Fruit fly (Drosophila melanogaster) whole organism, embryonic: ENCODE data around the gene pyd.

ENCODE experiments used
- ATbp ChIP-seq: fragments of 200-800 bp; sonication (Bioruptor generic); optimal IDR thresholded peaks from 2 replicates; lab custom pipeline; 2017; ENCODE audit warnings: missing biosample characterization, mild to moderate bottlenecking, missing genetic modification characterization, missing genetic modification reagents
- C15 ChIP-seq: fragments of 200-800 bp; sonication (Bioruptor generic); IDR thresholded peaks from 3 replicates; pipeline ENCODE4 v1.3.6; 2022; ENCODE audit warnings: missing biosample characterization, missing genetic modification characterization
- CG10209 ChIP-seq: fragments of 200-800 bp; sonication (Bioruptor generic); optimal IDR thresholded peaks from 3 replicates; lab custom pipeline; 2017; ENCODE audit warnings: missing biosample characterization, mild to moderate bottlenecking, missing genetic modification characterization, missing genetic modification reagents
- CG10274 ChIP-seq: fragments of 200-800 bp; sonication (Bioruptor generic); optimal IDR thresholded peaks from 3 replicates; lab custom pipeline; 2017; ENCODE audit warnings: missing biosample characterization, mild to moderate bottlenecking, missing genetic modification characterization
- CG11093 ChIP-seq: fragments of 200-800 bp; sonication (Bioruptor generic); IDR thresholded peaks from 3 replicates; pipeline ENCODE4 v1.3.6; 2022; ENCODE audit warnings: missing biosample characterization, missing genetic modification characterization
- CG11696 ChIP-seq: fragments of 200-800 bp; sonication (Bioruptor generic); IDR thresholded peaks from 2 replicates; pipeline ENCODE4 v1.3.6; 2022; ENCODE audit warnings: missing biosample characterization, missing genetic modification characterization
- CG12659 ChIP-seq: fragments of 200-800 bp; sonication (Bioruptor generic); optimal IDR thresholded peaks from 3 replicates; lab custom pipeline; 2017; ENCODE audit warnings: mild to moderate bottlenecking, missing biosample characterization, missing genetic modification reagents, missing genetic modification characterization
- CG13287 ChIP-seq: fragments of 200-800 bp; sonication (Bioruptor generic); IDR thresholded peaks from 2 replicates; pipeline ENCODE4 v1.3.6; 2022; ENCODE audit warnings: missing biosample characterization, missing genetic modification characterization; ENCODE audit not compliant: partially characterized antibody
- CG15479 ChIP-seq: fragments of 200-800 bp; sonication (Bioruptor generic); optimal IDR thresholded peaks from 3 replicates; lab custom pipeline; 2019; ENCODE audit warnings: missing biosample characterization, mild to moderate bottlenecking, missing genetic modification characterization, moderate library complexity
- CG16813 ChIP-seq: fragments of 200-800 bp; sonication (Bioruptor generic); IDR thresholded peaks from 3 replicates; pipeline ENCODE4 v1.3.6; 2022; ENCODE audit warnings: missing biosample characterization, missing genetic modification characterization; ENCODE audit not compliant: partially characterized antibody
- CG16863 ChIP-seq: fragments of 200-800 bp; sonication (Bioruptor generic); optimal IDR thresholded peaks from 3 replicates; lab custom pipeline; 2016; ENCODE audit warnings: missing biosample characterization, missing genetic modification characterization
- CG17802 ChIP-seq: fragments of 200-800 bp; sonication (Bioruptor generic); optimal IDR thresholded peaks from 2 replicates; lab custom pipeline; 2018; ENCODE audit warnings: missing biosample characterization, mild to moderate bottlenecking, missing genetic modification characterization, moderate library complexity
- CG18476 ChIP-seq: fragments of 200-800 bp; sonication (Bioruptor generic); optimal IDR thresholded peaks from 2 replicates; lab custom pipeline; 2016; ENCODE audit warnings: missing biosample characterization, mild to moderate bottlenecking, missing genetic modification characterization
- CG18619 ChIP-seq: fragments of 200-800 bp; sonication (Bioruptor generic); optimal IDR thresholded peaks from 3 replicates; lab custom pipeline; 2017; ENCODE audit warnings: missing biosample characterization, mild to moderate bottlenecking, missing genetic modification characterization
- CG30403 ChIP-seq: fragments of 200-800 bp; sonication (Bioruptor generic); optimal IDR thresholded peaks from 3 replicates; lab custom pipeline; 2016; ENCODE audit warnings: missing biosample characterization, missing genetic modification characterization
- CG30431 ChIP-seq: fragments of 200-800 bp; sonication (Bioruptor generic); optimal IDR thresholded peaks from 2 replicates; lab custom pipeline; 2017; ENCODE audit warnings: missing biosample characterization, missing genetic modification characterization
- CG3065 ChIP-seq: fragments of 200-800 bp; sonication (Bioruptor generic); optimal IDR thresholded peaks from 2 replicates; lab custom pipeline; 2016; ENCODE audit warnings: missing biosample characterization, missing genetic modification characterization
- CG31224 ChIP-seq: fragments of 200-800 bp; sonication (Bioruptor generic); IDR thresholded peaks from 2 replicates; pipeline ENCODE4 v1.3.6; 2022; ENCODE audit warnings: missing biosample characterization, missing genetic modification characterization
- CG32532 ChIP-seq: fragments of 200-800 bp; sonication (Bioruptor generic); IDR thresholded peaks from 2 replicates; pipeline ENCODE4 v1.3.6; 2022; ENCODE audit warnings: missing biosample characterization, missing genetic modification characterization
- CG3726 ChIP-seq: fragments of 200-800 bp; sonication (Bioruptor generic); IDR thresholded peaks from 3 replicates; pipeline ENCODE4, ENCODE4 v1.3.6; 2022; ENCODE audit warnings: missing biosample characterization, missing genetic modification characterization
- CG4424 ChIP-seq: fragments of 200-800 bp; sonication (Bioruptor generic); optimal IDR thresholded peaks from 3 replicates; lab custom pipeline; 2016; ENCODE audit warnings: missing biosample characterization, missing genetic modification characterization
- CG6791 ChIP-seq: fragments of 200-800 bp; sonication (Bioruptor generic); IDR thresholded peaks from 3 replicates; pipeline ENCODE4 v1.3.6; 2022; ENCODE audit warnings: missing biosample characterization, missing genetic modification characterization; ENCODE audit not compliant: partially characterized antibody
- CHES-1-like ChIP-seq: fragments of 200-800 bp; sonication (Bioruptor generic); optimal IDR thresholded peaks from 2 replicates; lab custom pipeline; 2016; ENCODE audit warnings: missing biosample characterization, missing genetic modification characterization
- Dek ChIP-seq: fragments of 200-800 bp; sonication (Bioruptor generic); optimal IDR thresholded peaks from 3 replicates; lab custom pipeline; 2019; ENCODE audit warnings: missing biosample characterization, mild to moderate bottlenecking, missing genetic modification characterization, moderate library complexity
- Dip2 ChIP-seq: fragments of 200-800 bp; sonication (Bioruptor generic); IDR thresholded peaks from 2 replicates; pipeline ENCODE4 v1.3.6; 2022; ENCODE audit warnings: missing biosample characterization, missing genetic modification characterization
- Dip3 ChIP-seq: fragments of 200-800 bp; sonication (Bioruptor generic); optimal IDR thresholded peaks from 3 replicates; lab custom pipeline; 2016; ENCODE audit warnings: missing biosample characterization, missing genetic modification characterization
- Dll ChIP-seq: fragments of 200-800 bp; sonication (Bioruptor generic); IDR thresholded peaks from 4 replicates; pipeline ENCODE4 v1.3.6; 2022; ENCODE audit warnings: missing biosample characterization, missing genetic modification characterization; ENCODE audit not compliant: partially characterized antibody
- HmgD ChIP-seq: fragments of 200-800 bp; sonication (Bioruptor generic); optimal IDR thresholded peaks from 3 replicates; lab custom pipeline; 2016; ENCODE audit warnings: missing biosample characterization, missing genetic modification characterization
- Hmr ChIP-seq: fragments of 200-800 bp; sonication (Bioruptor generic); optimal IDR thresholded peaks from 3 replicates; lab custom pipeline; 2017; ENCODE audit warnings: mild to moderate bottlenecking, missing biosample characterization, missing genetic modification reagents, missing genetic modification characterization
- Lhr ChIP-seq: fragments of 200-800 bp; sonication (Bioruptor generic); optimal IDR thresholded peaks from 3 replicates; lab custom pipeline; 2017; ENCODE audit warnings: mild to moderate bottlenecking, missing biosample characterization, missing genetic modification reagents, missing genetic modification characterization
- MBD-R2 ChIP-seq: fragments of 200-800 bp; sonication (Bioruptor generic); IDR thresholded peaks from 2 replicates; pipeline ENCODE4 v1.3.6; 2022; ENCODE audit warnings: missing biosample characterization, missing genetic modification characterization
- Pdp1 ChIP-seq, 2 experiments: fragments of 200-800 bp; sonication (Bioruptor generic); optimal IDR thresholded peaks; 3 replicates each; lab custom pipeline; 2016; ENCODE audit warnings: missing biosample characterization in 2 of 2, missing genetic modification characterization in 2 of 2, mild to moderate bottlenecking in 1 of 2, moderate library complexity in 1 of 2
- Rfx ChIP-seq: fragments of 200-800 bp; sonication (Bioruptor generic); IDR thresholded peaks from 2 replicates; pipeline ENCODE4 v1.3.6; 2022; ENCODE audit warnings: missing biosample characterization, missing genetic modification characterization
- Sry-δ ChIP-seq: fragments of 200-800 bp; sonication (Bioruptor generic); optimal IDR thresholded peaks from 2 replicates; lab custom pipeline; 2016; ENCODE audit warnings: missing biosample characterization, missing genetic modification characterization
- Ssrp ChIP-seq: fragments of 200-800 bp; sonication (Bioruptor generic); optimal IDR thresholded peaks from 2 replicates; lab custom pipeline; 2018; ENCODE audit warnings: missing biosample characterization, mild to moderate bottlenecking, missing genetic modification characterization, moderate library complexity
- bigmax ChIP-seq: fragments of 200-800 bp; sonication (Bioruptor generic); optimal IDR thresholded peaks from 2 replicates; lab custom pipeline; 2018; ENCODE audit warnings: missing biosample characterization, mild to moderate bottlenecking, missing genetic modification characterization
- bsh ChIP-seq, 2 experiments: fragments of 200-800 bp; sonication (Bioruptor generic); optimal IDR thresholded peaks; 2 replicates each; lab custom pipeline; 2017 to 2018; ENCODE audit warnings: mild to moderate bottlenecking in 2 of 2, missing biosample characterization in 2 of 2, missing genetic modification characterization in 2 of 2, moderate library complexity in 1 of 2
- cad ChIP-seq: fragments of >200 bp; optimal IDR thresholded peaks from 2 replicates; lab custom pipeline; 2017; ENCODE audit warnings: missing biosample characterization, missing genetic modification characterization
- chm ChIP-seq: fragments of 200-800 bp; sonication (Bioruptor generic); IDR thresholded peaks from 2 replicates; pipeline ENCODE4 v1.3.6; 2022; ENCODE audit warnings: missing biosample characterization, missing genetic modification characterization
- emc ChIP-seq: fragments of 200-800 bp; sonication (Bioruptor generic); optimal IDR thresholded peaks from 2 replicates; lab custom pipeline; 2016; ENCODE audit warnings: missing biosample characterization, missing genetic modification characterization
- ham ChIP-seq: fragments of 200-800 bp; sonication (Bioruptor generic); IDR thresholded peaks from 2 replicates; pipeline ENCODE4 v1.3.6; 2022; ENCODE audit warnings: missing biosample characterization, missing genetic modification characterization
- hth ChIP-seq: fragments of >200 bp; optimal IDR thresholded peaks from 2 replicates; lab custom pipeline; 2017; ENCODE audit warnings: inconsistent platforms
- ind ChIP-seq: fragments of 200-800 bp; sonication (Bioruptor generic); optimal IDR thresholded peaks from 3 replicates; lab custom pipeline; 2016; ENCODE audit warnings: missing biosample characterization, missing genetic modification characterization
- lab ChIP-seq: fragments of 200-800 bp; sonication (Bioruptor generic); optimal IDR thresholded peaks from 3 replicates; lab custom pipeline; 2017; ENCODE audit warnings: missing biosample characterization, missing genetic modification characterization, mild to moderate bottlenecking, moderate library complexity, missing genetic modification reagents
- lbe ChIP-seq: fragments of 200-800 bp; sonication (Bioruptor generic); optimal IDR thresholded peaks from 2 replicates; lab custom pipeline; 2016; ENCODE audit warnings: missing biosample characterization, mild to moderate bottlenecking, missing genetic modification characterization
- lmd ChIP-seq: fragments of 200-800 bp; sonication (Bioruptor generic); IDR thresholded peaks from 2 replicates; pipeline ENCODE4 v1.3.6; 2022; ENCODE audit warnings: missing biosample characterization, missing genetic modification characterization
- ranshi ChIP-seq: fragments of 200-800 bp; sonication (Bioruptor generic); IDR thresholded peaks from 2 replicates; pipeline ENCODE4 v1.3.6; 2022; ENCODE audit warnings: missing biosample characterization, missing genetic modification characterization
- tap ChIP-seq: fragments of 200-800 bp; optimal IDR thresholded peaks from 3 replicates; lab custom pipeline; 2019; ENCODE audit warnings: missing biosample characterization, mild to moderate bottlenecking, missing genetic modification characterization, moderate library complexity
- tio ChIP-seq: fragments of 200-800 bp; sonication (Bioruptor generic); optimal IDR thresholded peaks from 2 replicates; lab custom pipeline; 2017; ENCODE audit warnings: missing biosample characterization, missing genetic modification characterization, inconsistent platforms
- vvl ChIP-seq: fragments of 200-800 bp; sonication (Bioruptor generic); IDR thresholded peaks from 2 replicates; pipeline ENCODE4 v1.3.6; 2022; ENCODE audit warnings: missing biosample characterization, missing genetic modification characterization

Gene pyd

dm6 chr3R:8811323-8811936 lies 120.3 kb downstream of the pyd start (continued):
- TF ChIP-seq CG3726 (GFP tag; lab: Robert Waterston, UW) (peak; percentile 97), Hmr (GFP tag; lab: Kevin White, UChicago) (peak; percentile 100), CHES-1-like (GFP tag; lab: Kevin White, UChicago) (peak; percentile 99), bsh (GFP tag; optimal IDR thresholded peaks at IDR 0.05; lab: Kevin White, UChicago) (peak; percentile 96 to 99), ranshi (peak; percentile 99), HmgD (GFP tag; lab: Kevin White, UChicago) (peak; percentile 98), lbe (GFP tag; lab: Kevin White, UChicago) (peak; percentile 98), CG30431 (GFP tag; lab: Kevin White, UChicago) (peak; percentile 97), CG4424 (peak; percentile 99), ind (GFP tag; lab: Kevin White, UChicago) (peak; percentile 99), CG3065 (GFP tag; lab: Kevin White, UChicago) (peak; percentile 95), hth (lab: Kevin White, UChicago) (no peak), Dip3 (GFP tag; lab: Kevin White, UChicago) (peak; percentile 99), tio (GFP tag; lab: Kevin White, UChicago) (peak; percentile 99), emc (GFP tag; lab: Kevin White, UChicago) (peak; percentile 96), lmd (peak; percentile 99), lab (GFP tag; lab: Kevin White, UChicago) (peak; percentile 100), Dip2 (GFP tag; lab: Robert Waterston, UW) (peak; percentile 77; the same call in 1 of the 2 replicates), CG11093 (peak; percentile 98), bigmax (peak; percentile 90), CG18476 (GFP tag; lab: Kevin White, UChicago) (peak; percentile 97), Sry-δ (peak; percentile 78), CG32532 (GFP tag; lab: Robert Waterston, UW) (peak; percentile 100), ATbp (GFP tag; lab: Kevin White, UChicago) (peak; percentile 98), ham (peak; percentile 97), Rfx (GFP tag; lab: Robert Waterston, UW) (peak; percentile 99), CG16813 (GFP tag; lab: Robert Waterston, UW) (no peak), Dll (GFP tag; lab: Robert Waterston, UW) (no peak), Lhr (GFP tag; lab: Kevin White, UChicago) (peak; percentile 92), CG13287 (GFP tag; lab: Robert Waterston, UW) (peak; percentile 35; the same call in 1 of the 2 replicates), Ssrp (tag; lab: Kevin White, UChicago) (peak; percentile 99), chm (GFP tag; lab: Robert Waterston, UW) (peak; percentile 98), Pdp1 (GFP tag; optimal IDR thresholded peaks at IDR 0.05; lab: Kevin White, UChicago) (peak; percentile 98 to 99), Dek (peak; percentile 99), tap (tag; lab: Kevin White, UChicago) (peak; percentile 99), CG31224 (peak; percentile 98), CG17802 (tag; lab: Kevin White, UChicago) (peak; percentile 90), CG30403 (GFP tag; lab: Kevin White, UChicago) (peak; percentile 99), C15 (GFP tag; lab: Robert Waterston, UW) (peak; percentile 98), CG6791 (GFP tag; lab: Robert Waterston, UW) (no peak), vvl (GFP tag; lab: Robert Waterston, UW) (peak; percentile 99), CG12659 (GFP tag; lab: Kevin White, UChicago) (peak; percentile 99), CG11696 (peak; percentile 96), CG10274 (peak; percentile 95), CG18619 (GFP tag; lab: Kevin White, UChicago) (peak; percentile 99), cad (GFP tag; lab: Kevin White, UChicago) (no peak), CG16863 (GFP tag; lab: Kevin White, UChicago) (peak; percentile 99), CG10209 (GFP tag; lab: Kevin White, UChicago) (peak; percentile 99), CG15479 (GFP tag; lab: Kevin White, UChicago) (peak; percentile 51), MBD-R2 (GFP tag; lab: Robert Waterston, UW) (peak; percentile 99)
